Worm (Caenorhabditis elegans) whole organism, L4/young adult: ENCODE results near the gene T06A1.5.

Experiments
- W03F9.2 ChIP-seq: fragments of 150-350 bp; optimal IDR thresholded peaks from 2 replicates; lab custom pipeline; 2014; ENCODE audit warnings: missing biosample characterization, missing genetic modification characterization
- dao-5 ChIP-seq: sonication (generic microtip); optimal IDR thresholded peaks from 2 replicates; lab custom pipeline; 2016; ENCODE audit warnings: missing genotype, missing genetic modification characterization, moderate library complexity, missing compliant biosample characterization
- him-1 ChIP-seq: sonication (generic microtip); optimal IDR thresholded peaks from 2 replicates; lab custom pipeline; 2016; ENCODE audit warnings: missing genotype, missing genetic modification reagents, missing genetic modification characterization, missing compliant biosample characterization

T06A1.5 gene

DNA sequence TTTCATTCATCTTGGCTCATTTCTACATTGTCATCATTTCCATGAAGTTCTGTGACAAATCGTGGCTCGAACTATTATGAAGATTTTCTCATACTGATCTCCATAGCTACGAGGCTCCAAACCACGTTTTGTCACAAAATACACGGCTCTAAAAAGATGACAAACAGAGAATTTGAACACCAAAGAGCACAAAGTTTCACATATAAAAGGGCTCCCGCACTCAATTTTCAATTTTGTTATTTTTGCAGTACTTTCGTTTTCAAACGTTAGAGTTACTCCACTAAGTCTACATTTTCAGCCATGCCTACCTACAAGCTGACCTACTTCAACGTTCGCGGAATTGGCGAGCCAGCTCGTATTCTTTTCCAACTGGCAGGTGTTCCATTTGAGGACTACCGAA, 5.7 kb upstream of the T06A1.5 start, which contains the start of gene gst-37:
Gene gst-37, plus strand, starts transcription at position 301 of the 400 bp plus-strand sequence.
- no peak for TF ChIP-seq W03F9.2 (tag; lab: Kevin White, UChicago)
- no peak for TF ChIP-seq him-1
- TF ChIP-seq dao-5 (tag; lab: Kevin White, UChicago): no peak

DNA sequence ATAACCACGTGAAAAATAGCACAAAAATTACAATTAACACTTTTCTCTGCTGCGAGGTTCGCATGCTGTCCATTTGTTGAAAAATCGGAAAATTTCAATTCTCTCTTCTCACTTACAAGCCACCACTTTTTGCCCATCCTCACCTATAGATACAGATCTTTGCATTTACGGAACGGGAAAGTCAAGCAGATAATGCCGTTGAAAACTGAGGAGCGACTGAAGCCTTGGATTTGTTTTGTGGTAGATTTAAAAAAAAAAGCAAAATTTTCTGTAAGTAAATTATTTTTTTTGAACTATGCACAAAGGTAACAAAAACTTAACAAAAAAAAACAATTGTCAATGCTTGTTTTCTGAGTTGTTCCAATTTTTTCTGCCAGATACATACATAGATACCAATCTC, 1.5 kb upstream of the T06A1.5 start, which contains the start of gene T06A1.1:
Gene T06A1.1, minus strand, starts transcription at position 101 of the 400 bp plus-strand sequence.
- TF ChIP-seq him-1: no peak
- no peak for TF ChIP-seq dao-5 (tag; lab: Kevin White, UChicago)
- no peak for TF ChIP-seq W03F9.2 (tag; lab: Kevin White, UChicago)

DNA sequence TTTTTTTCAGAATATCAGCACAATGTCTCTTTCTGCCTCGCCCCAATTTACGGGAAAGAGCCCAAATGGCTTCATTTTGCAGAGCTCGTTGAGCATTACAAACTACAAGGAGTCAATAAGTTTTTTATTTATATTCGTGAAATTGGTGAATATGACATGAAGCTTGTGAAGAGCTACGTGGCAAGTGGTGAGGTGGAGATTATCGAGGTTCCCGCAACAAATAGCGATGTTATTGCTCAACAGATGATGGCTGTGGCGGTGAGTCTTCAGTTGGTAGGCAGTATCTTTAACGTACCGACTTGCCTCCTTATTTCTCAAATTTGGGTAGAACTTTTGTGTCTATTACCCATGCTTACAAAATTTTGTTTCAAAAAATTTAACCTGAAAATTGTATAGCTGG, 1.4 kb downstream of the T06A1.5 start:
- TF ChIP-seq him-1 (no peak), dao-5 (tag; lab: Kevin White, UChicago) (no peak), W03F9.2 (tag; lab: Kevin White, UChicago) (no peak)

DNA sequence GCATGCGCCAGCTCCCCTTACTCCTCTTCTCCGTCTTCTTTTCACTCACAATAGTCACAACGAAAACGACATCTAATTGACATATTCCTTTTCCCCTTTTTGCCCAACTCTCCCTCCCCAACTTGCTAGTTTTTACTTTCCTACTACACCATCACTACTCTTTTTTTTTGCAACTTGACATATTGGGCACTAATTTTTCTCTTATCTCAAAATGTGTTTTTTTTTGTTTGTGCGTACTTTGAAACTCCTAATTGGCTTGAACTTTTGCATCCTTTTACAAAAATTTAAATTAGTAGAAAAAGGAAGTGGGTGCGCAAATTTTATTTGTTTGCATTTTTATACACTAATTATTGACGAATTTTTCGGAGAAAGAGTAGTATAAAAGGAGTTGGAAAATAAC, 8.5 kb downstream of the T06A1.5 start:
- no peak for TF ChIP-seq W03F9.2 (tag; lab: Kevin White, UChicago)
- TF ChIP-seq him-1: no peak
- no peak for TF ChIP-seq dao-5 (tag; lab: Kevin White, UChicago)

DNA sequence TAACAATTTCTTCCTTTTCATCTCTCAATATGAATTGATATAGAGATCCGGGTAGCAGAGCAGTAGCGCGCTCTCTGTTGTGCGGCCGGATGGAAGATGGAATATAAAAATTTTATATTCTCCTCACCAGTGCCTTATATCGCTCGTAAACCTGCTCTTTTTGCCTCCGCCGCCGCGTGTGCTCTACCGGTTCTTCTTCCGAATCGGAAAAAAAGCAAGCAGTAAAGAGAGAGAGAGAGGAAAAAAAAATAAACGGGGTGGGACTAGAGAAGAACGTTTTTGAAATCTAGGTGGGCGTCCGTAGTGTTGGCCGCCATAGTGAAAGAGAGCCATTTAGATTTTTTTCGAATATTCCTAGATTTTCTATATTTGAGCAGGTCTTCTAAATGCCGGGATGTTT, 10.9 kb downstream of the T06A1.5 start, which contains the start of gene glb-25:
Gene glb-25, plus strand, starts transcription at position 301 of the 400 bp plus-strand sequence.
- no peak for TF ChIP-seq him-1

DNA sequence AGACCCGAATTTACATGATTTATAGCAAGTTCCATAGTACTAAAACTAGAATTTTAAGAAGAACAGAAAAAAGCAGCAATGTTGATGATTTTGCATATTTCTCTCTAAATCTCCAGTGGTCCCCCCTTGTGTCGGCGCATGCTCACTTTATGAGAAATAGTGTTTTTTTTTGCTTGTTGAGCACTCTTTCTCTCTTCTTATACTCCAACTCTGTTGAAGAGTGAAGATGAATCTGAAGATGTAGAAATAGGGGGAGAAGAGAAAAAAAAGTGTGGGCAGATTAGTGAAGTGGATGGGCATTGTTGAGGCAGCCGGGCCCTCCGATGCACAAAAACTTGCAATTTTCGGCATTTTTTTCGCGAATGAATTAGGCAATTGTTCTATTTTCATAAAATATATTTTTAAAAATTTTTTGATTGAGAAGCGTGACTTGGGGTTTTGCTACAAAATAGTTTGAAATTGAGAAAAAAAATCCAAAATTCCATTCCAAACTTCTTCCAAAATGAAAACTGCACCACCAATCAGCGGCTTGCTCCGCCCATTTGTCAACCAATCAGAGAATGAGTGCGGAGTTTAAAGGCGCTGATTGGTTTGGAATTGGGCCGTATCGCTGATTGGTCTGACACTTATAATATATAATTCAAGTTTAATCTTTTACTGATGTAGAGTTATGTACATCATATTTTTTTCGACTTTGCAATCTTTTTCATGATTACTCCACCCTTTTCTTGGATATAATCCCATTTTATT, 13.6 kb downstream of the T06A1.5 start:
- no peak for TF ChIP-seq dao-5 (tag; lab: Kevin White, UChicago)
- TF ChIP-seq him-1: no peak
- TF ChIP-seq W03F9.2 (tag; lab: Kevin White, UChicago): no peak

DNA sequence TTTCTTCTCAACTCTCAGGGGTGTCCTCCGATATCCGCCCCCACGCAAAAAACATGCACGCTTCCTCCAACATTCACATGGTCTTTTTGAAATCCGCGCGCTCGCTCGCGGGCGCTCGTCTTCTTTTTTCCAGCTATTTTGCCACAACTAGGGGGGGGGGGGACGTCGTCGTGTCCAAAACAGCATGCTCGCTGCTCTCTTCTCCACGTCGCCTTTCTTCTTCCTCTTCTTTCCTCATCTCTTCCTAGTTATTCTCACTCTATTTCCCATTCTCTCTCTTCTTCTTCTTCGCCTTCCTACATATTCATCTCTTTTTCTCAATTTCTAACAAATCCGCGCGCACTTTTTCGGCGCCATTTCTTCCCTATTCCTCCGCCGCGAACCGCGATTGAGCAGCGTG, 16.4 kb downstream of the T06A1.5 start:
- peak; percentile 48 for TF ChIP-seq him-1
- TF ChIP-seq W03F9.2 (tag; lab: Kevin White, UChicago): no peak

DNA sequence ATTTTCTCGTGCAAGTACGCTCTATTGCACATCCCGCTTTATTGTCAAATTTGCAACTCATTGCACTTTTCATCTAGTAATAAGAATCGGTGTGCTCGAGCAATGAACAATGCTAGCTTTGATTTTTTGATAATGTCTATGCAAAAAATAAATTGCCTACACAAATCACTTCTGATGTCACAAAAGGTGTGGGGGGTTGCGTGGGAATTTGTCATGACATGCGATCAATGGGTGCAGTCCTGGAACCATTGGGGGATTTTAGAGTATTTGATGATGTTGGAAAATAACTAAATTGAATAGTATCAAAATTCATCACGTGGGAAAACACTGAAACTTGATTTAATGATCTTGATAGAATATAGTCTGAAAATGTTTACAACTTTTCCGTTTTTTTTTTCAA, 18.9 kb downstream of the T06A1.5 start:
- TF ChIP-seq W03F9.2 (tag; lab: Kevin White, UChicago) (no peak), dao-5 (tag; lab: Kevin White, UChicago) (no peak), him-1 (no peak)

DNA sequence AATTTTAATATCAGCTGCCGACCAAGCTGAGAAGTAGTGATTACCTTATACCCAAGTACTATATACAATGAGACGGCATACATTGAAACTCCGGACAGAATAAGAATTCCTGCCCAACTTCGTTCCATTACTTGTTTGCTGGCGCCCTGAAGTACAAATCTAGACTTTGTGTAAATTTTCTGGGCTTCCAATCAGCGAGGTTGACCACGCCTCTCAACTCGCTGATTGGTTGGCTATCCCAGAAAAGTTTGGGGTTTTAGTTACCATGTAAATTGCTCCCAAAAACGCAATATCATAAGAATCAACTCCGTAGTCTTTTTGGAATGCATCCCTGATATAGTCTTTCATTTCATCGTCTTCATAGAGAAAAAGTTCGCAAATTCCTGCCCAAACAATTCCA, 28.2 kb downstream of the T06A1.5 start:
- TF ChIP-seq W03F9.2 (tag; lab: Kevin White, UChicago) (no peak), him-1 (no peak), dao-5 (tag; lab: Kevin White, UChicago) (no peak)

DNA sequence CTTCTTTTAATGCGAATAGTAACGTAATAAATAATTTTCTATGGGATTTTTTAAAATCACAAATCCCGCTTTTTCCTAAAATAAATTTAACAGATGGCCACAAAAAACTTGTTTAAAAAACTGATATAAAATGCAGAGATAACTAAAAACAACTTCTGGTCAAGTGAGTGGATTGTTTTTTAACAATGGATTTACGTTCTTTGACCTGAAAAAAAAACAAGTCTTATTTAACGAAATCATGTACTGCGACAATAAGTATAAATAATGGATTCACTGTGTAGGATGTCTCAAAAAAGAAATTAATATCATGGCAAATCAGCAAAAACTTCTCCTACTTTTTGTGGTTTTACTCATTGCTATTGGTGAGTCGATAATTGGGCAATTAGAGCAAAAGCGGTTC, 30.1 kb downstream of the T06A1.5 start, which contains the start of gene fipr-25:
Gene fipr-25, plus strand, starts transcription at position 301 of the 400 bp plus-strand sequence.
- TF ChIP-seq dao-5 (tag; lab: Kevin White, UChicago) (no peak), him-1 (no peak), W03F9.2 (tag; lab: Kevin White, UChicago) (no peak)

DNA sequence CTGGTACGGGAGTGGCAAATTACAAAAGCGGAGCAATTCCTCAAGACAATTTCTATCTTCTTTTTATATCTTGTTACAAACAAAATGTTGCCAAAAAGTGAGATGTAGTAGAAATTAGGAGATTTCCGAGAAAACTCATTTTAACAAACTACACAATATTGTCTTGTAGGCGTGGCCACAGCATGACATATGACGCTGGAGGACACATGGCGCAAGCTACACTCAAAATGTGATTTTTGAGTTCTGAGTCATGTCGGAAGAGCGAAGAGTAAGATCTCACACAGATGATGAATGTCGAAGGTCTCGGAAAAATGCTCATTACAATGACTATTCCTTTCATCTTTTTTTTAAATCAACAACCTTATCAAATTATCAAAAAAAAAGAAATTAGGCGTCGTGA, 34.4 kb downstream of the T06A1.5 start, which contains the start of gene Y40B10B.1:
Gene Y40B10B.1, minus strand, starts transcription at position 101 of the 400 bp plus-strand sequence.
- TF ChIP-seq him-1 (no peak), W03F9.2 (tag; lab: Kevin White, UChicago) (no peak), dao-5 (tag; lab: Kevin White, UChicago) (no peak)

DNA sequence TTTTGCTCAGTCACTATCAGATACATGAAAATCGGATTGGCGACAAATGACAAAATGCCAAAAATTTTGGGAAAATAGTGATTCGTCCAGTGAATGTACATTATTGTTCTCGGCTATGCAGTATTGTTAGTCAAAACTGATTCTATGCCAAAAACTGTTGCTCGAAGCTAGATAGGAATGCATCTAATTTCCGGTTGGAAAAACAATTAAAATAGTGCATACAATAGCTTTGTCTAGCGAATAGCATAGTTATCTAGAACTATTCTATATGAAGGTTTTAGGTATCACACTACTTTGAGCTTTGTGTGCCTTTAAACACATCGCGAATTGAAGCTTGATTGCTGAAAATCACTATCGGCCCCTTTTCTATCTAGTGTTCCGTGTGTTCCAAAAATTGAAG, 37.8 kb downstream of the T06A1.5 start, which contains the start of gene srj-15:
Gene srj-15, minus strand, starts transcription at position 101 of the 400 bp plus-strand sequence.
- TF ChIP-seq W03F9.2 (tag; lab: Kevin White, UChicago) (no peak), dao-5 (tag; lab: Kevin White, UChicago) (no peak), him-1 (no peak)

DNA sequence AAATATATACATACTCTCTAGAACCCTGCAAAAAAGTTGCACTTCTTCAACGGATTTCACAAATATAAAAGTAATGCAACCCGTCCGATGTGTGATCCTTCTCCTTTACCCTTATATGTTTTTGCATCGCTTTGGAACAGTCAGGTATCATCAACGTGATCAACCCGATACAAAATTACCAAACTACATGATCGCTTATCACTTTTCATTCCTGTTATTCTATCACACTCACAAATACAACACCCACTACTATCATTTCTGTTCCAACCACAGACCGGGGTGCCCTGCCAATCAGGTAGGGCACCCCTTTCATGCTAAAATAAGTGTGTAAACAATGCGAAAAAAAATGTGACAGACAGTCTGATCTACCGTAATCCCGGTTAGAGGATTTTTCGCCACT, 39.9 kb downstream of the T06A1.5 start:
- TF ChIP-seq W03F9.2 (tag; lab: Kevin White, UChicago): no peak
- no peak for TF ChIP-seq him-1

DNA sequence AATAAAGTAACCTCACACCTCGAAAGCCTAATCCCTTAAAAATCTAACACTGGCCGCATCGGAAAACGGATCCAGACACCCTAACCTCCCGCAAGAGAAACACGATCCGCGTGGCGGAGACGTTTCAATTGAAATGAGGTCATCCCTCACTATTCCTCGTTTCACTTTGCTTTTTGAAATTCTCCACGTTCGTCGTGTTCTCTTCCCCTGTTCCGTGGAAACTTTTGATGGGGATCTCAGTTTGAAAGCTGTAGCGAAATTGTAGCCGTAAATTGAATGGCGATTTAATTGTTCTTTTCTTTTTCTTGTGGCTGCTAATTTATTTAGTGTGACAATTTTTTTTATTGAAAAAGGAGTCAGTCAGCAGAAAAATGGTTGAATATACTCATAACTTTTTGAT, 41.8 kb downstream of the T06A1.5 start:
- TF ChIP-seq him-1 (no peak), W03F9.2 (tag; lab: Kevin White, UChicago) (no peak), dao-5 (tag; lab: Kevin White, UChicago) (no peak)

DNA sequence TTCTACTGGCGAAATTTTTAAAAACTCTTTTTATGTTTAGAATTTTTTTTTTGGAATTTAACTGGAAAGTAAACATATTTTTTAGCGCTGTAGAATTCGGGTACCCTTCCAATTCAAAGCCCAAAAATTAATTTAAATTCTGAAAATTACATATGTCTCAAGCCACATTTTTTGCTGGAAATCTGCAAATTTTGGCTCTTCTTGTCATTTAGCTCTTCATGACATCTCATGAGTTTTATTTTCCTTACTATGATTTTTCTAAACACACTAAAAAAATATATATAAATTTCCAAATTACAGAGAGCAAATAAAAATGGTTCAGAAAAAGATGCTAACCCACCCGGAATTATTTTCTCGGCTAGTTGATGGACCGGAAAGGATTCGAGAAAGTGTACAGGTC, 42.2 kb downstream of the T06A1.5 start, which contains the start of gene acs-3:
Gene acs-3, plus strand, starts transcription at position 301 of the 400 bp plus-strand sequence.
- TF ChIP-seq dao-5 (tag; lab: Kevin White, UChicago) (no peak), him-1 (no peak), W03F9.2 (tag; lab: Kevin White, UChicago) (no peak)
